Worm (Caenorhabditis elegans) whole organism, L3 larva: ENCODE results near the gene npp-27.

Experiments used
- ama-1 ChIP-seq: fragments of 150-350 bp; optimal IDR thresholded peaks from 2 replicates; lab custom pipeline; 2018
- ceh-28 ChIP-seq: fragments of 150-350 bp; optimal IDR thresholded peaks from 2 replicates; lab custom pipeline; 2014; ENCODE audit warnings: missing biosample characterization, missing genetic modification reagents, missing genetic modification characterization
- ceh-82 ChIP-seq: fragments of 150-350 bp; optimal IDR thresholded peaks from 2 replicates; lab custom pipeline; 2014; ENCODE audit warnings: missing biosample characterization, missing genetic modification characterization
- lin-15B ChIP-seq: fragments of 150-350 bp; optimal IDR thresholded peaks from 2 replicates; lab custom pipeline; 2014; ENCODE audit warnings: missing biosample characterization, missing genetic modification characterization
- pqm-1 ChIP-seq: fragments of 150-350 bp; optimal IDR thresholded peaks from 2 replicates; lab custom pipeline; 2017; ENCODE audit warnings: missing biosample characterization, missing genetic modification characterization, inconsistent platforms
- unc-39 ChIP-seq: sonication (generic microtip); optimal IDR thresholded peaks from 4 replicates; lab custom pipeline; 2017; ENCODE audit warnings: missing biosample characterization, missing genetic modification characterization
- unc-62 ChIP-seq: fragments of 150-350 bp; sonication (generic microtip); optimal IDR thresholded peaks from 4 replicates; lab custom pipeline; 2014; ENCODE audit warnings: missing biosample characterization, missing genetic modification reagents, missing genetic modification characterization

- TF ChIP-seq ama-1 (lab: Kevin White, UChicago): no peak
- TF ChIP-seq ceh-82 (tag; lab: Kevin White, UChicago): no peak
- TF ChIP-seq unc-62 (GFP tag; lab: Kevin White, UChicago): no peak
- no peak for TF ChIP-seq ceh-28 (tag; lab: Kevin White, UChicago)
- no peak for TF ChIP-seq lin-15B
- TF ChIP-seq unc-39: no peak
- no peak for TF ChIP-seq pqm-1 (tag; lab: Kevin White, UChicago)
These were observed 36.4 kb upstream of the npp-27 start, which contains the start of gene czw-1 for ce11 chrIV:7946457-7946856.
